Fruit fly (Drosophila melanogaster): ENCODE data around the gene CG2926.

The CG2926 gene

DNA sequence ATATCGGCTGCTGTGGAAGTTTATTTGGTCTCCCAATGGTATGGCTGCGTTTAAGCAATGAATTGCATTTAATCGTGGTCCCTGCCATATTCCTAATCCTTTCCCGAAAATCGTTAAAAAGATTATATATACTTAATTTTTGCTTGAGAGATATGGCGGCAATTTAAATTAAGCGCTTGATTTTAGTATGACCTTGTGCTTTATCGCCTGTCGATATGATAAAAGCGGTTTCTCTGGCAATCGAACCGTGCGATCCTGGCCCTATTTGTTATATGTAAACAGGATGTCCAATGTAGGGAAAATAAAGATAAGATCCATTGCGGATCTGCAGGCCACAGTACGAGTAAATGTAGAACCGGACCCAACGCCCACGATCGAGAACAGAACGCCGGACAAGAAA, 33.3 kb downstream of the CG2926 start, which contains the start of gene Snm1 (continued):
- TF ChIP-seq cwo (GFP tag; optimal IDR thresholded peaks at IDR 0.05) (no peak), Bgb (GFP tag; IDR thresholded peaks at IDR 0.05; ENCODE audit: partially characterized antibody) (0 out of 2 replicates have a peak, but pooled peaks have one; percentile 25), BEAF-32 (GFP tag; optimal IDR thresholded peaks at IDR 0.05) (peak; percentile 9)

DNA sequence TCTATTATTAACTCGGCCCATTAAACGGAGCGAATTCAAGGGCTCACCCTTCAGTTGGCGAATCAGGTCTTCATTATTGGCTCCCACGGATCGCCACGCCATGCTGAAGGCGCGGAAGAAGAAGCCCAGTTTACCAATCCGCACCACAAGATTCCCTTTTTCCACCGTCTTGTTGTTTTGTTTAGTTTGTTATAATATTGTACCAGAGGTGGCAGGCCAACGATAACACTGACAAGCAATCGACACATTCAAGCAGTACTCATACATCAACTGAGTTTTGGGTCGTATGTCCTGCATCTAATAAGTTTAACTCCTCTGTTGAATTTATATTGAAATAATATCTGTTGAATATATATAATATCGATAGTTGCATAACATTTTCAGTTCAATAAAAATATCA, 34.1 kb downstream of the CG2926 start, which contains the start of gene Pcmt:
Pcmt (minus strand) TSS at position 235 of the 400 bp plus-strand sequence.
- TF ChIP-seq sens (GFP tag) (no peak), CG17385 (GFP tag; optimal IDR thresholded peaks at IDR 0.05) (no peak), prd (optimal IDR thresholded peaks at IDR 0.05) (no peak), prd (GFP tag; IDR thresholded peaks at IDR 0.05) (no peak), Dll (GFP tag; IDR thresholded peaks at IDR 0.05; ENCODE audit: partially characterized antibody) (0 out of 4 replicates have a peak, but pooled peaks have one; percentile 51), CG3163 (GFP tag; optimal IDR thresholded peaks at IDR 0.05) (no peak), Dref (GFP tag; IDR thresholded peaks at IDR 0.05) (peak; percentile 69), CG11456 (GFP tag; IDR thresholded peaks at IDR 0.05) (no peak), CG30020 (tag; optimal IDR thresholded peaks at IDR 0.05) (peak; percentile 22), CG32772 (GFP tag; IDR thresholded peaks at IDR 0.05) (no peak), Hmx (GFP tag; optimal IDR thresholded peaks at IDR 0.05) (no peak), Sry-δ (GFP tag; optimal IDR thresholded peaks at IDR 0.05) (peak; percentile 70), CG17912 (GFP tag; optimal IDR thresholded peaks at IDR 0.05) (no peak), vnd (GFP tag; IDR thresholded peaks at IDR 0.05; ENCODE audit: partially characterized antibody) (0 out of 3 replicates have a peak, but pooled peaks have one; percentile 29), amos (GFP tag; IDR thresholded peaks at IDR 0.05; ENCODE audit: partially characterized antibody) (peak; percentile 37), CG33557 (GFP tag; optimal IDR thresholded peaks at IDR 0.05) (no peak), al (GFP tag; IDR thresholded peaks at IDR 0.05) (no peak), CG8944 (GFP tag; optimal IDR thresholded peaks at IDR 0.05) (no peak), chn (GFP tag; optimal IDR thresholded peaks at IDR 0.05) (no peak), nom (GFP tag; optimal IDR thresholded peaks at IDR 0.05) (no peak), Mes4 (GFP tag; optimal IDR thresholded peaks at IDR 0.05) (no peak), stwl (tag; optimal IDR thresholded peaks at IDR 0.05) (peak; percentile 63), kni (GFP tag; optimal IDR thresholded peaks at IDR 0.05) (no peak), Sox102F (GFP tag; optimal IDR thresholded peaks at IDR 0.05) (no peak), CG15011 (GFP tag; optimal IDR thresholded peaks at IDR 0.05) (no peak), bcd (GFP tag; optimal IDR thresholded peaks at IDR 0.05) (no peak), CG10147 (GFP tag; optimal IDR thresholded peaks at IDR 0.05) (no peak), gt (GFP tag; IDR thresholded peaks at IDR 0.05) (no peak), ttk (GFP tag; IDR thresholded peaks at IDR 0.05) (no peak), HLHmδ (GFP tag; optimal IDR thresholded peaks at IDR 0.05) (no peak), CG12299 (tag; optimal IDR thresholded peaks at IDR 0.05) (no peak), disco-r (GFP tag; optimal IDR thresholded peaks at IDR 0.05) (no peak), sna (GFP tag; IDR thresholded peaks at IDR 0.05; ENCODE audit: partially characterized antibody) (peak; percentile 32; the same call in 1 of the 2 replicates), CG7357 (GFP tag; IDR thresholded peaks at IDR 0.05) (no peak), CG6791 (GFP tag; IDR thresholded peaks at IDR 0.05; ENCODE audit: partially characterized antibody) (0 out of 3 replicates have a peak, but pooled peaks have one; percentile 41), CG2889 (GFP tag; IDR thresholded peaks at IDR 0.05) (no peak), twi (tag; optimal IDR thresholded peaks at IDR 0.05) (no peak), dm (GFP tag; optimal IDR thresholded peaks at IDR 0.05) (no peak), pzg (GFP tag; optimal IDR thresholded peaks at IDR 0.05) (peak; percentile 31), corto (GFP tag; optimal IDR thresholded peaks at IDR 0.05) (no peak), CG32532 (GFP tag; IDR thresholded peaks at IDR 0.05) (no peak), Doc3 (GFP tag; IDR thresholded peaks at IDR 0.05; ENCODE audit: partially characterized antibody) (0 out of 3 replicates have a peak, but pooled peaks have one; percentile 50), MBD-R2 (GFP tag; IDR thresholded peaks at IDR 0.05) (peak; percentile 82), CG9876 (GFP tag; optimal IDR thresholded peaks at IDR 0.05) (no peak), Dp (GFP tag; optimal IDR thresholded peaks at IDR 0.05) (peak; percentile 20), CG31365 (tag; optimal IDR thresholded peaks at IDR 0.05) (no peak)
